Worm (Caenorhabditis elegans): ENCODE data around the gene cest-7.

DNA sequence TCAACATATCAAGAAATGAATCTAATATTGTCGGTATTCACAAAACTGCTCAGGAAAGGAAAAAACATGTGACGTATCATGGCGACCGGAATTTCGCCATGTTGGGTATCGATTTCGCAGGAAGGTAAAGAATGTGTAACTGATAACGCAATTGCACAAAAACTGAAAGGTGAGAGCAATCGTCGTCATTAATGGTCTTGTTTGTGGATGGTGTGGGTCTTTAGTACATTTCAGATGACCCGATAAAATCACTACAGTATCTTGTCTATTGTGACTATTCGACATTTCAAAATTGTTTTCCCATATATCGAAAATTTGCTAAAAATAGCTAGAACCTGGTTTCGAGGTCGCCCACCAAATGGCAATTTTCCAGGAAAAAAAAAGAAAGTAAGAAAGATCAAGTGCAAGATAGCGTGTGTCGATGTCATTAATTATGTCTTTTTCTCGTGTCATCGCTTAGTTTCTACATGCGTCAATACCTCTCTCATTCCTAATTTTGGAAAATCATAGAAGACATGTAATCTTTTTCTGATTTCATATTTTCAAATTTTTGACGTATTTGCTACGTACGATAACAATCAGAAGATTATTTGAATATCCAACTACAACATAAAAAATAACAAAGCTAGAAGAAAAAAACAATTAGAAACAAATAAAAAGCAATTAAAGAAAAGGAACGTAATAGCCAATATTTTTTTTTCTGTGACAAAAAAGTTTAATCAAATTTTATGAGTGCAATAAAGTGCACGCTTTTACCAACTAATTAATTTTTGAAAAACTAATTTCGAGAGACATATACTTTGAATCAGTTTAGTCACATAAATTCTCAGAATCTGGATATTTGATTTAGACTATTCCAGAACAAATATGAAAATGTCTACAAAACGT is 19.4 kb upstream of the cest-7 start:
- TF ChIP-seq nhr-28 (tag; optimal IDR thresholded peaks at IDR 0.05) (peak; percentile 59), lin-38 (GFP tag; IDR thresholded peaks at IDR 0.05) (no peak), unc-62 (GFP tag; optimal IDR thresholded peaks at IDR 0.05 in 1 of 2) (peak in 1 of 2 experiments; percentile 97), unc-62 (tag; optimal IDR thresholded peaks at IDR 0.05) (no peak), pqm-1 (tag; optimal IDR thresholded peaks at IDR 0.05) (peak; percentile 33), mep-1 (tag; optimal IDR thresholded peaks at IDR 0.05) (peak; percentile 40), spr-3 (GFP tag; optimal IDR thresholded peaks at IDR 0.05) (no peak), dpl-1 (GFP tag; optimal IDR thresholded peaks at IDR 0.05) (no peak), aly-2 (tag; optimal IDR thresholded peaks at IDR 0.05) (no peak)
